Fruit fly (Drosophila melanogaster) Kc167 (cell line): Measurements from ENCODE around the gene CG5111.

ENCODE experiments used
- Myc ChIP-seq: fragments of >200 bp; optimal IDR thresholded peaks from 2 replicates; lab custom pipeline; 2017; ENCODE audit warnings: missing external identifiers
- Sin3A ChIP-seq: fragments of >200 bp; optimal IDR thresholded peaks from 2 replicates; lab custom pipeline; 2018; ENCODE audit warnings: missing external identifiers
- h ChIP-seq: fragments of >200 bp; optimal IDR thresholded peaks from 3 replicates; lab custom pipeline; 2018; ENCODE audit warnings: missing external identifiers
- insv ChIP-seq: fragments of >200 bp; optimal IDR thresholded peaks from 3 replicates; lab custom pipeline; 2018; ENCODE audit warnings: missing external identifiers
- psq ChIP-seq: fragments of >200 bp; optimal IDR thresholded peaks from 2 replicates; lab custom pipeline; 2017; ENCODE audit warnings: missing external identifiers
- ttk ChIP-seq: sonication (Bioruptor generic); optimal IDR thresholded peaks from 2 replicates; lab custom pipeline; 2017; ENCODE audit warnings: missing external identifiers

CG5111 gene

DNA sequence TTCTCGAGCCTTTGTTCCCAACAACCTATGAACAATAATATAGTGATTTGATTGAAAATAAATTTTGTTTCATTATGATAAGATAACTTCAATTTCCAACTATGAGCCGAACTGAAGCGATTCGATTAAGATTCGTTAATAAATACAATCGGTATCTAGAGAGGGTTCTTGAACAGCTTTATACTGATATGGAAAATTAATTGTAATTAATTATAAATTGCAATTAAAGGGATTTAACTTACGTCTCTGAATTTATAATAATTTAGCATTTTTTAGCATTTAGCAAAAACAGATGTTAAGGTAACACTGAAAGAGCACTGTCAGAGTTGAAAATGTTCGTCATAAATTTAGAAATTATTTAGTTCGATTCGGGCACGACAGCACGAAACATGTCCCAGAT lies at the start of gene CG5111:
Gene CG5111 (plus strand): TSS at position 301 of the 400 bp plus-strand sequence.
- TF ChIP-seq h (lab: Kevin White, UChicago) (no peak), Myc (lab: Kevin White, UChicago) (no peak), ttk (lab: Kevin White, UChicago) (no peak), Sin3A (lab: Kevin White, UChicago) (no peak), psq (lab: Kevin White, UChicago) (no peak), insv (lab: Kevin White, UChicago) (no peak)

DNA sequence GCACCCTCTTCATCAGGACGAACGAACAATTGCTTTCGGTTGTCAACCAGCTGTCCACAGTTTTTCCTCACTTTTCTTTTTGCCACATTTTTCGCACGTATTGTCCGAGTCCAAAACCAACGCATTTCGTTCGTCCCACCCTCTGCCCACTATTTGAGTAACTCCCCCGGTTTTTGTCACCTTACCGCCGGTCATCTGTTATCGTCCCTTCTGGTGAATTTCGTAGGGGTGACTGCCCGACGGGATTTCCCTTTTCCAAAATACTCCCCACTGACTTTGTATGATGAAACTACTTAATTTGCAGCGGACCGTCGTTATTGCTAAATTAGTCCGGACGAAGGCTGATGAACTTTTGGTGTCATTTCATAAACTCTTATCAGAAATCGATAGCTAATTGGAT lies 49.0 kb upstream of the CG5111 start:
- TF ChIP-seq ttk (lab: Kevin White, UChicago) (no peak), insv (lab: Kevin White, UChicago) (no peak), psq (lab: Kevin White, UChicago) (no peak), Sin3A (lab: Kevin White, UChicago) (no peak), Myc (lab: Kevin White, UChicago) (no peak), h (lab: Kevin White, UChicago) (no peak)

DNA sequence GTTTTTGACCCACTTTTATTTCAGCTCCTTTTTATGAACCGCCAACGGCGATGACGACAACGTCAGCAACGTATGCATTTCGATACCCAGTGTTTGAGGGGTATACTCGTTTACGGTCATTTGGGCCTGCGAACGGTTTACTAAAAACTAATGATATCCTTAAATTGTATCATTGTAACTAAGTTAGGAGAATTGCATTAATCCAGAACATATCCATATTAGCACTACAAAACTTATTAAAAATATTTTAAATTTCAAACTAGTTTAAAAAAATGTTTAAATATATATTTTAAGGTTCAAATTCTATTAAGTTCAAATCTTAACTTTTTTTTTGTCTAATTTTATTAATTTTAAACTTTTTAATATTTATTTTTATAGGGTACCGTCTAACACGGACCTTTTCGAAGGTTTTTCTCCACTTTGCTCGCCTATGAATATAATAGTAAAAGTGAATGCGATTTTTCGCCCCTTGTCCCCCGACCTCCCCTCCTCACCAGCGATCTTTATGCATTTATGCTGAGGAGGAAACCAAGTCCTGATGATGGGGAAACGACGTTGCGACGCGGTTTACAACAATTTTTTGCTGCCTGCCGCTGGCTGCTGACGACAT lies 46.8 kb upstream of the CG5111 start:
- TF ChIP-seq h (lab: Kevin White, UChicago) = no peak
- no peak for TF ChIP-seq psq (lab: Kevin White, UChicago)
- no peak for TF ChIP-seq insv (lab: Kevin White, UChicago)
- no peak for TF ChIP-seq Sin3A (lab: Kevin White, UChicago)
- TF ChIP-seq ttk (lab: Kevin White, UChicago) = no peak
- TF ChIP-seq Myc (lab: Kevin White, UChicago) = no peak

DNA sequence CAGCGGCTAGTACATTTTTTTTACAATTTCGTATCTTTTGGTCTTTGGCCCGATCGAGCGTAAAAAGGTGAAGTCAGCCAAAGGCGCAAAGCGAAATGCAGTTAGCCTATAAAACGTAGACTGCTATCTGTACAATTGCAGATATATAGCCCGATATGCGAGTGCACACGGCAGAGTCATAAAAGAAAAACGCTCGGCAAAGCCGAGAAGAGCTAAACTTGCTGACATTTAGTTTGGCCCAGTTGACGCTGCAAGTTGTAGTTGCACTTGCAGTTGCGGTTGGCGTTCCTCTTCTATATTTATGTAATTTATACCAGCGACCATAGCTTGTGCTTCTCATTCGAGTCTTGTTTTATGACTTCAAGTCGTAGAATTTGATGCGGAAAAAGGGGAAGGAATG lies 45.4 kb upstream of the CG5111 start:
- TF ChIP-seq Sin3A (lab: Kevin White, UChicago) (no peak), Myc (lab: Kevin White, UChicago) (no peak)

- TF ChIP-seq h (lab: Kevin White, UChicago) = no peak
- no peak for TF ChIP-seq Myc (lab: Kevin White, UChicago)
- no peak for TF ChIP-seq ttk (lab: Kevin White, UChicago)
- no peak for TF ChIP-seq insv (lab: Kevin White, UChicago)
- TF ChIP-seq Sin3A (lab: Kevin White, UChicago) = no peak
- TF ChIP-seq psq (lab: Kevin White, UChicago) = no peak
Observed at dm6 chr3R:25461666-25462065, 44.4 kb upstream of the CG5111 start.

DNA sequence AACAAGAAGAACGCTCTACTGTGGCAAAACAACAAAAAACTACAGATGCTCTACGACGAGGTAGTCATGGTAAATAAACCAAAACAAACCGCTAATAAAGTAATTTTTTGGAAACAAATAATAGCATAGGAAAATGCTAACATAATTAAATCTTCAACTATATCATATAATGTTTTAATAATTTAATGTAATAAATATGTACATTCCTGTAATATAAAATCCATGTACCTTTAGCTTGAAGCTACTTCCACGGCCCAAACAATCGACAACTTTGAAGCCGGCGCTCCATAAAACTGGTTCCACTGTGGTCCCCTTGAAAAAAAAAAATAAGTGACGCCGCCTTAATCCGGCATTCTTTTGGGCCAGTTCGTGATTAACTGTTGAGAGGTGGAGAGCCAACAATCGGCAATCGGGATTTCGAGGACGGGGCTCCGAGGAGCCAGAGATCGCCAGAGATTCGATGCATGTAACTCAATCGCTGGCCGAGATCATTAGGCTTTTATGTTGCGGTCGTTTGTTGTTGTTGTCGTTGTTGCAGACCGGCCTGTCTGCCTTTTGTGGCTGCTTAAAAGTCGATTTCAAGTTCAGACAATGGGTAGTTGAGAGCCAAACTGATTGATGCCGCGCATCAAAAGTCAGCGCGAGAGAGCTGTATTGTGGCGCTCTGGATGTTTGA lies 43.3 kb upstream of the CG5111 start:
- TF ChIP-seq psq (lab: Kevin White, UChicago) = no peak
- TF ChIP-seq ttk (lab: Kevin White, UChicago) = no peak

dm6 chr3R:25466166-25466565 lies 39.9 kb upstream of the CG5111 start:
- TF ChIP-seq insv (lab: Kevin White, UChicago) (no peak), Sin3A (lab: Kevin White, UChicago) (no peak), psq (lab: Kevin White, UChicago) (no peak), Myc (lab: Kevin White, UChicago) (no peak), h (lab: Kevin White, UChicago) (no peak), ttk (lab: Kevin White, UChicago) (no peak)

dm6 chr3R:25471853-25472634 lies 34.0 kb upstream of the CG5111 start:
- TF ChIP-seq h (lab: Kevin White, UChicago) (no peak), Sin3A (lab: Kevin White, UChicago) (no peak), psq (lab: Kevin White, UChicago) (peak; percentile 16)

- TF ChIP-seq h (lab: Kevin White, UChicago) = no peak
- peak; percentile 98 for TF ChIP-seq Sin3A (lab: Kevin White, UChicago)
Observed at dm6 chr3R:25472635-25473552, 33.2 kb upstream of the CG5111 start, which contains the start of the genes Fur1 and Vps33B. Gene Fur1, minus strand, starts transcription at chr3R:25473058. Gene Vps33B, plus strand, starts transcription at chr3R:25473490.

DNA sequence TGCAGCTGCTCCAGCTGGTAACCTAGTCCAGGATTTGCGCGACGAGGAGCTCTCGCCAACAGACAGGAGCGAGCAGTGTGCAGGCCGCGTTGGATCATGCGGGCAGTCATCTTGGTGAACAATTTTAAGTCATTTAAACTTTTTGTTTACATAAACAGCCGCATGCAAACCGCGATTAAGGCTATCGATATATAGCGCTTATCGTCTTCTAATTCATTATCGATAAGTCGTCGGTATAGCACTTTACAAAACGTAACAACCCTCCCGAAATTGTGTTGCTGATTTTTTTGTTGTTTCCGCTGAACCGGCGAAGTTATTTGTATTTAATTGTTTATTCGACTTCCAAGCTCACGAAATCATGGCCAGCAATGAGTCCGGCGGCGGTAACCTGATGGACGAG lies 29.3 kb upstream of the CG5111 start, which contains the start of the genes CG4553 and MED28:
Gene CG4553 (minus strand): TSS at position 172 of the 400 bp plus-strand sequence.
Gene MED28 (plus strand): TSS at position 260 of the 400 bp plus-strand sequence.
- TF ChIP-seq h (lab: Kevin White, UChicago) (no peak), Sin3A (lab: Kevin White, UChicago) (no peak), Myc (lab: Kevin White, UChicago) (no peak), ttk (lab: Kevin White, UChicago) (no peak), insv (lab: Kevin White, UChicago) (no peak), psq (lab: Kevin White, UChicago) (no peak)
